Fruit fly (Drosophila melanogaster): ENCODE measurements around the gene PIG-Wa.

The PIG-Wa gene

dm6 chr2L:2413093-2413492 is 30.1 kb downstream of the PIG-Wa start (continued):
- TF ChIP-seq Asciz (GFP tag; optimal IDR thresholded peaks at IDR 0.05) (no peak), CG8765 (GFP tag; IDR thresholded peaks at IDR 0.05) (no peak), slou (GFP tag; optimal IDR thresholded peaks at IDR 0.05) (no peak), sisA (GFP tag; IDR thresholded peaks at IDR 0.05) (0 out of 2 replicates have a peak, but pooled peaks have one; percentile 26), Med (GFP tag) (no peak), CG7357 (GFP tag; IDR thresholded peaks at IDR 0.05) (0 out of 3 replicates have a peak, but pooled peaks have one; percentile 11), vnd (GFP tag; IDR thresholded peaks at IDR 0.05; ENCODE audit: partially characterized antibody) (no peak), CG32772 (GFP tag; IDR thresholded peaks at IDR 0.05) (no peak), cad (GFP tag; optimal IDR thresholded peaks at IDR 0.05) (no peak), kni (GFP tag; optimal IDR thresholded peaks at IDR 0.05) (peak; percentile 14), Ptx1 (GFP tag; IDR thresholded peaks at IDR 0.05) (0 out of 2 replicates have a peak, but pooled peaks have one; percentile 20), MBD-R2 (GFP tag; IDR thresholded peaks at IDR 0.05) (no peak), MESR4 (GFP tag; optimal IDR thresholded peaks at IDR 0.05) (no peak), Sox102F (GFP tag; optimal IDR thresholded peaks at IDR 0.05) (peak; percentile 11), Ravus (GFP tag; IDR thresholded peaks at IDR 0.05) (no peak), z (GFP tag; IDR thresholded peaks at IDR 0.05) (no peak), CG12769 (tag; optimal IDR thresholded peaks at IDR 0.05) (no peak), CkIIα-i1 (GFP tag; IDR thresholded peaks at IDR 0.05) (no peak), CG17359 (tag; optimal IDR thresholded peaks at IDR 0.05) (peak; percentile 20), CG16813 (GFP tag; IDR thresholded peaks at IDR 0.05; ENCODE audit: partially characterized antibody) (no peak), pan (optimal IDR thresholded peaks at IDR 0.05) (no peak), pan (GFP tag; optimal IDR thresholded peaks at IDR 0.05 in 1 of 2, IDR thresholded peaks at IDR 0.05 in 1 of 2) (peak in 1 of 2 experiments; percentile 36), CG9215 (GFP tag; IDR thresholded peaks at IDR 0.05) (no peak), CG4424 (GFP tag; optimal IDR thresholded peaks at IDR 0.05) (no peak), CG34422 (GFP tag; IDR thresholded peaks at IDR 0.05) (no peak), Atf6 (GFP tag; IDR thresholded peaks at IDR 0.05) (no peak), mam (GFP tag; optimal IDR thresholded peaks at IDR 0.05) (no peak), Sox100B (GFP tag; optimal IDR thresholded peaks at IDR 0.05) (no peak), CG30020 (tag; optimal IDR thresholded peaks at IDR 0.05) (no peak), CG2129 (GFP tag; IDR thresholded peaks at IDR 0.05; ENCODE audit: partially characterized antibody) (no peak), pros (GFP tag; optimal IDR thresholded peaks at IDR 0.05) (no peak), Mad (GFP tag; optimal IDR thresholded peaks at IDR 0.05) (no peak), wdn (GFP tag; IDR thresholded peaks at IDR 0.05) (no peak), CG34224 (GFP tag; IDR thresholded peaks at IDR 0.05; ENCODE audit: partially characterized antibody) (no peak), CG8281 (tag; optimal IDR thresholded peaks at IDR 0.05) (no peak), NC2β (GFP tag; optimal IDR thresholded peaks at IDR 0.05) (no peak), CG10366 (GFP tag; IDR thresholded peaks at IDR 0.05) (peak; percentile 23; the same call in 1 of the 2 replicates), CG1647 (GFP tag; optimal IDR thresholded peaks at IDR 0.05) (no peak), Rfx (GFP tag; IDR thresholded peaks at IDR 0.05) (no peak), Sin3A (optimal IDR thresholded peaks at IDR 0.05) (no peak), CG6689 (GFP tag; IDR thresholded peaks at IDR 0.05) (peak; percentile 27; the same call in 1 of the 2 replicates), Hand (GFP tag; optimal IDR thresholded peaks at IDR 0.05) (no peak), tio (GFP tag; optimal IDR thresholded peaks at IDR 0.05) (no peak), row (GFP tag; IDR thresholded peaks at IDR 0.05) (peak; percentile 33; the same call in 1 of the 3 replicates), Drgx (GFP tag; IDR thresholded peaks at IDR 0.05) (peak; percentile 76), ATbp (GFP tag; optimal IDR thresholded peaks at IDR 0.05) (no peak), ara (GFP tag; IDR thresholded peaks at IDR 0.05) (no peak), CG10321 (GFP tag; IDR thresholded peaks at IDR 0.05) (no peak), CG3163 (GFP tag; optimal IDR thresholded peaks at IDR 0.05) (no peak), caup (GFP tag; optimal IDR thresholded peaks at IDR 0.05; ENCODE audit: severe bottlenecking) (no peak), bowl (GFP tag; IDR thresholded peaks at IDR 0.05) (no peak), Nf-YA (GFP tag; IDR thresholded peaks at IDR 0.05) (no peak)
